Worm (Caenorhabditis elegans) whole organism, young adult: ENCODE data around the gene clec-10.

Source experiments
- B0336.3 ChIP-seq: fragments of 200-800 bp; sonication (Bioruptor generic); IDR thresholded peaks from 2 replicates; pipeline ENCODE4 v1.3.6; 2022; ENCODE audit warnings: missing genetic modification characterization, missing compliant biosample characterization
- D2030.7 ChIP-seq: fragments of 200-800 bp; sonication (Bioruptor generic); IDR thresholded peaks from 2 replicates; pipeline ENCODE4 v1.3.6; 2022; ENCODE audit warnings: missing genetic modification reagents, missing genetic modification characterization, missing compliant biosample characterization
- F23B12.7 ChIP-seq: sonication (generic microtip); optimal IDR thresholded peaks from 2 replicates; lab custom pipeline; 2017; ENCODE audit warnings: missing genetic modification characterization, mild to moderate bottlenecking, missing compliant biosample characterization, antibody characterized with exemption, moderate library complexity; ENCODE audit not compliant: insufficient read depth
- F33H1.4 ChIP-seq: fragments of 200-800 bp; sonication (Bioruptor generic); IDR thresholded peaks from 2 replicates; pipeline ENCODE4 v1.3.6; 2022; ENCODE audit warnings: missing genetic modification reagents, missing genetic modification characterization, missing compliant biosample characterization
- K12H6.12 ChIP-seq: fragments of 200-800 bp; sonication (Bioruptor generic); optimal IDR thresholded peaks from 2 replicates; lab custom pipeline; 2018; ENCODE audit warnings: mild to moderate bottlenecking, missing genetic modification characterization, missing compliant biosample characterization
- T07F8.4 ChIP-seq: sonication (generic microtip); optimal IDR thresholded peaks from 2 replicates; lab custom pipeline; 2016; ENCODE audit warnings: mild to moderate bottlenecking, missing genetic modification characterization, moderate library complexity, missing compliant biosample characterization
- Y56A3A.18 ChIP-seq: fragments of 200-800 bp; sonication (Bioruptor generic); IDR thresholded peaks from 2 replicates; pipeline ENCODE4 v1.3.6; 2022; ENCODE audit warnings: missing genetic modification reagents, missing genetic modification characterization, missing compliant biosample characterization
- akir-1 ChIP-seq: fragments of 200-800 bp; sonication (Bioruptor generic); optimal IDR thresholded peaks from 2 replicates; lab custom pipeline; 2018; ENCODE audit warnings: mild to moderate bottlenecking, missing genetic modification characterization, moderate library complexity, missing compliant biosample characterization
- aptf-2 ChIP-seq: fragments of 200-800 bp; sonication (Bioruptor generic); conservative IDR thresholded peaks from 2 replicates; pipeline ENCODE4 v1.3.6; 2022; ENCODE audit warnings: missing genetic modification reagents, missing genetic modification characterization, missing compliant biosample characterization
- attf-5 ChIP-seq: fragments of 200-800 bp; sonication (Bioruptor generic); optimal IDR thresholded peaks from 2 replicates; lab custom pipeline; 2018; ENCODE audit warnings: mild to moderate bottlenecking, missing genetic modification characterization, missing compliant biosample characterization
- ceh-58 ChIP-seq: fragments of 200-800 bp; sonication (Bioruptor generic); IDR thresholded peaks from 2 replicates; pipeline ENCODE4 v1.3.6; 2022; ENCODE audit warnings: missing genetic modification characterization, missing compliant biosample characterization
- ceh-79 ChIP-seq: sonication (generic microtip); optimal IDR thresholded peaks from 2 replicates; lab custom pipeline; 2017; ENCODE audit warnings: mild to moderate bottlenecking, missing genetic modification characterization, missing compliant biosample characterization
- ceh-91 ChIP-seq: fragments of 200-800 bp; sonication (Bioruptor generic); IDR thresholded peaks from 2 replicates; pipeline ENCODE4 v1.3.6; 2022; ENCODE audit warnings: missing genetic modification reagents, missing genetic modification characterization, missing compliant biosample characterization
- dox-1 ChIP-seq: fragments of 200-800 bp; sonication (Bioruptor generic); IDR thresholded peaks from 2 replicates; pipeline ENCODE4 v1.3.6; 2022; ENCODE audit warnings: missing genetic modification reagents, missing genetic modification characterization, missing compliant biosample characterization
- dpl-1 ChIP-seq: fragments of 150-350 bp; optimal IDR thresholded peaks from 2 replicates; lab custom pipeline; 2014; ENCODE audit warnings: missing biosample characterization, missing genetic modification reagents, missing genetic modification characterization
- efl-1 ChIP-seq: fragments of 150-350 bp; optimal IDR thresholded peaks from 2 replicates; lab custom pipeline; 2014; ENCODE audit warnings: missing biosample characterization, missing genetic modification reagents, missing genetic modification characterization
- hlh-12 ChIP-seq: sonication (generic microtip); optimal IDR thresholded peaks from 2 replicates; lab custom pipeline; 2016; ENCODE audit warnings: missing genetic modification characterization, missing compliant biosample characterization
- lin-35 ChIP-seq, 3 experiments: fragments of 150-350 bp in 2 of 3; sonication (generic microtip) in 1 of 3; optimal IDR thresholded peaks; 2 replicates each; lab custom pipeline; 2014 to 2018; ENCODE audit warnings: missing biosample characterization in 3 of 3, missing genetic modification characterization in 3 of 3, missing genetic modification reagents in 3 of 3
- lin-54 ChIP-seq: fragments of 200-800 bp; sonication (Bioruptor generic); optimal IDR thresholded peaks from 2 replicates; lab custom pipeline; 2018; ENCODE audit warnings: mild to moderate bottlenecking, missing genetic modification characterization, missing compliant biosample characterization
- lsl-1 ChIP-seq: fragments of 200-800 bp; sonication (Bioruptor generic); optimal IDR thresholded peaks from 2 replicates; lab custom pipeline; 2018; ENCODE audit warnings: mild to moderate bottlenecking, missing genetic modification characterization, moderate library complexity, missing compliant biosample characterization
- lsy-27 ChIP-seq: sonication (generic microtip); optimal IDR thresholded peaks from 2 replicates; lab custom pipeline; 2017; ENCODE audit warnings: missing genetic modification characterization, mild to moderate bottlenecking, missing compliant biosample characterization, antibody characterized with exemption, missing genotype, borderline replicate concordance; ENCODE audit not compliant: insufficient read depth
- madf-10 ChIP-seq: sonication (generic microtip); optimal IDR thresholded peaks from 2 replicates; lab custom pipeline; 2016; ENCODE audit warnings: mild to moderate bottlenecking, missing genetic modification characterization, missing compliant biosample characterization
- madf-6 ChIP-seq: fragments of 200-800 bp; sonication (Bioruptor generic); IDR thresholded peaks from 2 replicates; pipeline ENCODE4 v1.3.6; 2022; ENCODE audit warnings: missing genetic modification reagents, missing genetic modification characterization, missing compliant biosample characterization
- mcd-1 ChIP-seq: fragments of 200-800 bp; sonication (Bioruptor generic); IDR thresholded peaks from 2 replicates; pipeline ENCODE4 v1.3.6; 2022; ENCODE audit warnings: missing genetic modification reagents, missing genetic modification characterization, missing compliant biosample characterization
- mes-4 ChIP-seq: sonication (generic microtip); optimal IDR thresholded peaks from 2 replicates; lab custom pipeline; 2016; ENCODE audit warnings: missing genotype, missing genetic modification characterization, missing compliant biosample characterization
- mxl-1 ChIP-seq: sonication (generic microtip); optimal IDR thresholded peaks from 2 replicates; lab custom pipeline; 2016; ENCODE audit warnings: missing genetic modification characterization, missing compliant biosample characterization
- nfya-1 ChIP-seq: sonication (generic microtip); optimal IDR thresholded peaks from 2 replicates; lab custom pipeline; 2017; ENCODE audit warnings: antibody characterized with exemption, missing compliant biosample characterization, missing genetic modification characterization, borderline replicate concordance; ENCODE audit not compliant: insufficient read depth
- nfya-2 ChIP-seq: fragments of 200-800 bp; sonication (Bioruptor generic); IDR thresholded peaks from 2 replicates; pipeline ENCODE4 v1.3.6; 2022; ENCODE audit warnings: missing genetic modification reagents, missing genetic modification characterization, missing compliant biosample characterization
- nhr-179 ChIP-seq: sonication (generic microtip); optimal IDR thresholded peaks from 2 replicates; lab custom pipeline; 2016; ENCODE audit warnings: mild to moderate bottlenecking, missing genetic modification characterization, missing compliant biosample characterization
- nhr-80 ChIP-seq: sonication (generic microtip); optimal IDR thresholded peaks from 2 replicates; lab custom pipeline; 2016; ENCODE audit warnings: missing genetic modification characterization, missing compliant biosample characterization
- nhr-90 ChIP-seq: sonication (generic microtip); optimal IDR thresholded peaks from 2 replicates; lab custom pipeline; 2016; ENCODE audit warnings: missing genotype, mild to moderate bottlenecking, missing genetic modification characterization, missing compliant biosample characterization
- pbrm-1 ChIP-seq: fragments of 200-800 bp; sonication (Bioruptor generic); IDR thresholded peaks from 2 replicates; pipeline ENCODE4 v1.3.6; 2022; ENCODE audit warnings: missing genetic modification reagents, missing genetic modification characterization, missing compliant biosample characterization
- pha-4 ChIP-seq: fragments of 150-350 bp; sonication (generic microtip); optimal IDR thresholded peaks from 2 replicates; lab custom pipeline; 2014; ENCODE audit warnings: missing biosample characterization, missing genetic modification reagents, missing genetic modification characterization
- snpc-1.3 ChIP-seq: sonication (generic microtip); optimal IDR thresholded peaks from 2 replicates; lab custom pipeline; 2017; ENCODE audit warnings: missing genetic modification characterization, mild to moderate bottlenecking, missing compliant biosample characterization, antibody characterized with exemption, moderate library complexity, missing genotype, missing genetic modification reagents; ENCODE audit not compliant: insufficient read depth
- snpc-3.4 ChIP-seq: sonication (generic microtip); optimal IDR thresholded peaks from 2 replicates; lab custom pipeline; 2017; ENCODE audit warnings: missing genetic modification characterization, mild to moderate bottlenecking, missing compliant biosample characterization, antibody characterized with exemption, moderate library complexity, missing genotype, missing genetic modification reagents
- snpc-4 ChIP-seq, 5 experiments: fragments of 150-350 bp in 1 of 5; sonication (generic microtip) in 4 of 5; optimal IDR thresholded peaks; 2 replicates each; lab custom pipeline; 2014 to 2018; ENCODE audit warnings: missing genetic modification characterization in 5 of 5, missing biosample characterization in 3 of 5, antibody characterized with exemption in 2 of 5, mild to moderate bottlenecking in 2 of 5, missing compliant biosample characterization in 2 of 5, missing genotype in 2 of 5, moderate library complexity in 2 of 5, missing genetic modification reagents in 1 of 5
- somi-1 ChIP-seq: fragments of 200-800 bp; sonication (Bioruptor generic); optimal IDR thresholded peaks from 2 replicates; lab custom pipeline; 2018; ENCODE audit warnings: mild to moderate bottlenecking, missing genetic modification characterization, missing compliant biosample characterization
- xnd-1 ChIP-seq: sonication (generic microtip); optimal IDR thresholded peaks from 2 replicates; lab custom pipeline; 2016; ENCODE audit warnings: missing genotype, missing genetic modification reagents, missing genetic modification characterization, missing compliant biosample characterization
- zim-3 ChIP-seq: sonication (generic microtip); optimal IDR thresholded peaks from 2 replicates; lab custom pipeline; 2017; ENCODE audit warnings: mild to moderate bottlenecking, missing genetic modification characterization, moderate library complexity, missing compliant biosample characterization
- ztf-18 ChIP-seq: sonication (generic microtip); optimal IDR thresholded peaks from 2 replicates; lab custom pipeline; 2016; ENCODE audit warnings: missing genotype, mild to moderate bottlenecking, missing genetic modification characterization, missing compliant biosample characterization

The clec-10 gene

DNA sequence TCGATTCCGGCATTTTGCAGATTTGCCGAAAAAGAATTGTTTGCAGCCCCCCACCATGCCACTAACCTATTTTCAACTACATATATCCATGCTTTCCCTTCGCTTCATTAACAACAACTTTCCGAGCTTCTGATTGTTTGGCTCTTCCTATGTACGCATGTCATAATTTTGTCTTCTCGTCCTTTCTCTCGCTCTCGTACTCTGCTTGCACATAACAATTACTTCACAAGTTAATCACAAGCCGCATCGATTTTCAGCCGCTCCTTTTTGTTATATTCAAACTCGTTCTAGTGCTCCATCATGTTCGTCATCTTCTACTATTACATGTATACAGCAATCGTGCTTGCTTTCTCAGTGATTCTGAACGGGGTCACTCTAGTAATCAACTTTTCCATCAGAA is 24.1 kb upstream of the clec-10 start, which contains the start of gene C03H5.9 (continued):
- TF ChIP-seq F33H1.4 (GFP tag; lab: Robert Waterston, UW), result no peak
- TF ChIP-seq dox-1 (GFP tag; lab: Robert Waterston, UW), result no peak
- no peak for TF ChIP-seq nhr-80

DNA sequence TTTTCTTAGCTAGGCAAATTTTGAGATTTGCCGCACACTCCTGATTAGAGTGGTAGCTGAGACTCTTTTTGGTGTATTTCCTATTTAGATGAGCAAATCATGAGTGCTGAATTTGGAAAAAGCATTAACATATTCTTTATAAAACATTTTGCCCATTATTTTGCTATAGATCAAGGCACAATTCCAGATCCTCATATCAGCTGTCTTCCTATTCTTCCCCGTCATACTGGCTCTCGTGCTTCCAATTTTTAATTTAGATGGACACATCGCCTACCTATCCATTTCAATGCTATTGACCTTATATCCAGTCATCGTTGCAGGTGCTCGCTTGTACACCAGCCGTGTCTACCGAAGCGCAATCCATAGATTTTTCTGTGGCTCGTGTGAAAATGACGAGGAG is 22.5 kb upstream of the clec-10 start, which contains the start of gene C03H5.7:
C03H5.7 (plus strand) TSS at position 301 of the 400 bp plus-strand sequence.
- TF ChIP-seq zim-3 (no peak), attf-5 (GFP tag; lab: Kevin White, UChicago) (no peak), T07F8.4 (tag; lab: Kevin White, UChicago) (no peak), snpc-4 (GFP tag; optimal IDR thresholded peaks at IDR 0.05; lab: Kevin White, UChicago) (no peak), snpc-4 (tag; optimal IDR thresholded peaks at IDR 0.05; lab: Kevin White, UChicago) (no peak), pha-4 (tag; lab: Kevin White, UChicago) (no peak), snpc-3.4 (no peak), somi-1 (GFP tag; lab: Kevin White, UChicago) (no peak), nhr-90 (tag; lab: Kevin White, UChicago) (no peak), nhr-179 (tag; lab: Kevin White, UChicago) (no peak), hlh-12 (tag; lab: Kevin White, UChicago) (no peak), madf-10 (tag; lab: Kevin White, UChicago) (no peak)
- TF ChIP-seq, all 124 proteins: peak for 0

DNA sequence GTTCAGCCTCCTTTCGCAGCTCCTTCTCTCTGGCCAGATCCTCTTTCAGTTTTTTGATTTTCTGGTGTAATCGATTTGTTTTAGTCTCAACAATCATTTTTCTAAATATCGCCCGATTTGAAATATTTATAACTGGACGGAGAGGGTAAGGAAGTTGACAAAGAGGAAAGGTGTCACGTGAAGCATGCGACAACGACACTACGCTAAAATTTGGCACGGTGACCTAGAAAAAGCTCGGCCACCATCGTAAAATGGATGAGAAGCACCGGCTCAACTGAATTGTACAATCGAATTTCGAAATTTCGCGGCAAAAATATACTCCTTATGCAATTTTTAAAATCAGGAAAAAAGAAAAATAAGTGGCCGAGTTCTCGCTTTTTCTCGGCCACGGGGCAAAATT is 17.2 kb upstream of the clec-10 start, which contains the start of gene C03H5.5:
C03H5.5 (minus strand) TSS at position 101 of the 400 bp plus-strand sequence.
- TF ChIP-seq ceh-58 (GFP tag; lab: Robert Waterston, UW) (no peak), lsy-27 (tag; lab: Kevin White, UChicago) (no peak), Y56A3A.18 (no peak), nfya-2 (no peak), K12H6.12 (tag; lab: Kevin White, UChicago) (no peak), xnd-1 (tag; lab: Kevin White, UChicago) (no peak), ztf-18 (tag; lab: Kevin White, UChicago) (no peak)

DNA sequence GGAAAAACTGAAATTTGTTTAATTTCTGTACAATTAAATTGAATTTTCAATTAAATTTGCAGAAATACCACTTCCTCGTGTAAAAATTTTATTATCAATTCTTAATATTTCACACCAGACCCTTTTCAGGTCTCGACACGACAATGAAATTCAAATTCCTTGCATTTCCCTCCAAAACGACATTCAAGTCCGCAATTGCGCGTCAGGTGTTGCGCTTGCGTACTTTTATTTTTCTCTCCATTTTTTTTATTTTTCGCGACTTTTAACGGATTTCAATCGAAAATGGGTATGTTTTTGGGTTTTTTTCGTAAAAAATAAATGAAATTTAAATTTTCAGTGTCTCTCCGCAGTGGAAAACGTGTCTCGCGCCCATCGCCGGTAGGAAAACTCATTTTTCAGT is 16.5 kb upstream of the clec-10 start, which contains the start of gene C03H5.3:
C03H5.3 (plus strand) TSS at position 132 of the 400 bp plus-strand sequence.
- peak; percentile 40; the same call in 1 of the 2 replicates for TF ChIP-seq madf-6 (GFP tag; lab: Robert Waterston, UW)
- TF ChIP-seq aptf-2 (GFP tag; lab: Robert Waterston, UW), result no peak
- TF ChIP-seq mxl-1 (tag; lab: Kevin White, UChicago), result no peak
- peak in 1 of 3 experiments; percentile 74 for TF ChIP-seq lin-35 (GFP tag; optimal IDR thresholded peaks at IDR 0.05; lab: Kevin White, UChicago)
- TF ChIP-seq dox-1 (GFP tag; lab: Robert Waterston, UW), result 0 out of 2 replicates have a peak, but pooled peaks have one; percentile 14
- peak; percentile 74 for TF ChIP-seq lin-54 (GFP tag; lab: Kevin White, UChicago)
- TF ChIP-seq ceh-91 (GFP tag; lab: Robert Waterston, UW), result peak; percentile 33; the same call in 1 of the 2 replicates
- TF ChIP-seq akir-1 (GFP tag; lab: Kevin White, UChicago), result no peak
- TF ChIP-seq F33H1.4 (GFP tag; lab: Robert Waterston, UW), result peak; percentile 45
- TF ChIP-seq B0336.3 (GFP tag; lab: Robert Waterston, UW), result no peak
- TF ChIP-seq D2030.7 (GFP tag; lab: Robert Waterston, UW), result 0 out of 2 replicates have a peak, but pooled peaks have one; percentile 20
- peak; percentile 33 for TF ChIP-seq lsl-1 (GFP tag; lab: Kevin White, UChicago)
- TF ChIP-seq efl-1 (GFP tag; lab: Kevin White, UChicago), result peak; percentile 67
- peak; percentile 50 for TF ChIP-seq mcd-1 (GFP tag; lab: Robert Waterston, UW)
- no peak for TF ChIP-seq mes-4 (tag; lab: Kevin White, UChicago)
- no peak for TF ChIP-seq nfya-2
- peak; percentile 49 for TF ChIP-seq ztf-18 (tag; lab: Kevin White, UChicago)
- TF ChIP-seq pbrm-1 (GFP tag; lab: Robert Waterston, UW), result peak; percentile 38; the same call in 1 of the 2 replicates
- TF ChIP-seq snpc-1.3 (tag; lab: Kevin White, UChicago), result peak; percentile 12
- peak; percentile 28 for TF ChIP-seq F23B12.7 (tag; lab: Kevin White, UChicago)
- TF ChIP-seq snpc-4 (GFP tag; optimal IDR thresholded peaks at IDR 0.05; lab: Kevin White, UChicago), result no peak
- TF ChIP-seq snpc-4 (tag; optimal IDR thresholded peaks at IDR 0.05; lab: Kevin White, UChicago), result no peak
- TF ChIP-seq dpl-1, result peak; percentile 64
- TF ChIP-seq ceh-79 (tag; lab: Kevin White, UChicago), result no peak
- TF ChIP-seq nfya-1 (tag; lab: Kevin White, UChicago), result no peak
